Worm (Caenorhabditis elegans): Measurements from ENCODE around the gene frpr-21.

Gene frpr-21

DNA sequence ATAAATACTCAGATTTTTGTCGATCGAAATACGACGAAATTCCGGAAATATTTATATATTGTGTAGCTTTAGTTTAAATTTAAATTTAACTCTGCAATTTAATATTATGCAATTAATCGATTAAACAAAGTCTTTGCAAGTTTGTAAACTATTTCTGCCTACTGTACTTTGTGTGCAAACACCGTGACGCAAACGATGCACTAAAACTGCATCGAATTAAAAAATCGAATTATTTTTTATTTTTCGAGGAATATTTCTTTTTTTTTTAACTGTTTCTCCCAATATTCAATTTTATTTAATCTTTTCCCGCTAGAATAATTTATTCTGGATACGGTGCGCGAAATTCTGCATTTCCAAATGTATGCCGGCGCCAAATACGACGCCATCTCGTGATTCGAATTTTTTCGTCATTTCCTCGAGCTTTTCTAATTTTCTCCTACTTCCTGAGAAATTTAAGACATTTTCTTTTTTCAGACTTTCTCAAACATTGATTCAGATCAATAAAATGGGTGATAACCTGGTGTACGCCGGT, 5.4 kb downstream of the frpr-21 start, which contains the start of gene eif-2A (continued):
- no peak for TF ChIP-seq him-1 (tag; optimal IDR thresholded peaks at IDR 0.05)
- TF ChIP-seq Y95B8A.8 (GFP tag; IDR thresholded peaks at IDR 0.05): no peak
- TF ChIP-seq egrh-3 (GFP tag; IDR thresholded peaks at IDR 0.05): no peak
- TF ChIP-seq ccch-3 (GFP tag; optimal IDR thresholded peaks at IDR 0.05): no peak
- TF ChIP-seq let-607 (tag; optimal IDR thresholded peaks at IDR 0.05): no peak
- TF ChIP-seq cebp-1 (GFP tag; IDR thresholded peaks at IDR 0.05): no peak
- TF ChIP-seq cebp-1 (tag; optimal IDR thresholded peaks at IDR 0.05): peak; percentile 31
- no peak for TF ChIP-seq egl-44 (GFP tag; IDR thresholded peaks at IDR 0.05)
- TF ChIP-seq mxl-1 (tag; optimal IDR thresholded peaks at IDR 0.05): no peak
- no peak for TF ChIP-seq F22D6.2 (tag; optimal IDR thresholded peaks at IDR 0.05)
- no peak for TF ChIP-seq T07F8.4 (tag; optimal IDR thresholded peaks at IDR 0.05)
- no peak for TF ChIP-seq athp-1 (tag; optimal IDR thresholded peaks at IDR 0.05)
- TF ChIP-seq madf-8 (GFP tag; conservative IDR thresholded peaks at IDR 0.05): peak; percentile 83
- 0 out of 2 replicates have a peak, but pooled peaks have one; percentile 5 for TF ChIP-seq hmg-1.2 (GFP tag; IDR thresholded peaks at IDR 0.05)
- no peak for TF ChIP-seq F37B4.10 (GFP tag; IDR thresholded peaks at IDR 0.05)
- TF ChIP-seq ekl-4 (GFP tag; IDR thresholded peaks at IDR 0.05): no peak
- no peak for TF ChIP-seq madf-3 (GFP tag; IDR thresholded peaks at IDR 0.05)
- TF ChIP-seq tlf-1 (GFP tag; optimal IDR thresholded peaks at IDR 0.05): no peak
- TF ChIP-seq T26A5.8 (tag; optimal IDR thresholded peaks at IDR 0.05): no peak
- TF ChIP-seq Y67H2A.10 (GFP tag; conservative IDR thresholded peaks at IDR 0.05): no peak
- TF ChIP-seq ztf-26 (tag; optimal IDR thresholded peaks at IDR 0.05): no peak
- TF ChIP-seq snpc-1.1 (tag; optimal IDR thresholded peaks at IDR 0.05; ENCODE audit: insufficient read depth): no peak
- no peak for TF ChIP-seq B0261.1 (tag; optimal IDR thresholded peaks at IDR 0.05)
- TF ChIP-seq Y53G8AR.9 (GFP tag; conservative IDR thresholded peaks at IDR 0.05): no peak
- TF ChIP-seq ama-1 (optimal IDR thresholded peaks at IDR 0.05): no peak
- TF ChIP-seq ama-1 (GFP tag; optimal IDR thresholded peaks at IDR 0.05): no peak
- TF ChIP-seq dpl-1 (GFP tag; optimal IDR thresholded peaks at IDR 0.05): peak; percentile 72

DNA sequence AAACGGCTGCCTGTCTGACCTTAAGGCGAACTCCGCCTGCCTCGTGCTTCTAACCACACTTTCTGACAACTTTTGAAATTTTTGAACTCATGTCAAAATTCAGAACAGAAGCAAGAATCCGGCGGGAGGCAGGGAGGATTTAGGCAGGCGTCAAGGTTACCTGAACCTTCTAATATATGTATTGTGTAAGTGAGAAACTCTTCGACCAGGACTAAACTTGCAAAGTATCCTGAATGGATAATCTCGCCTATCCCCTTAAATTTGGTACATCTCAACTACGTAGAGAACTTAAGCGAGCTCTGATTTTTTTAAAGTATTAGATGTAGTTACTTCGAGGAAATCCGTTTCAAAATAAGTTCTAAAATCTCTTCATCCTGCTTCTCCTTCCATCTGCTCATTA, 10.9 kb downstream of the frpr-21 start, which contains the start of gene E04D5.5:
Gene E04D5.5 (plus strand): TSS at position 301 of the 400 bp plus-strand sequence.
- no peak for TF ChIP-seq T26A5.8 (tag; optimal IDR thresholded peaks at IDR 0.05)
- no peak for TF ChIP-seq B0336.3 (GFP tag; IDR thresholded peaks at IDR 0.05)

DNA sequence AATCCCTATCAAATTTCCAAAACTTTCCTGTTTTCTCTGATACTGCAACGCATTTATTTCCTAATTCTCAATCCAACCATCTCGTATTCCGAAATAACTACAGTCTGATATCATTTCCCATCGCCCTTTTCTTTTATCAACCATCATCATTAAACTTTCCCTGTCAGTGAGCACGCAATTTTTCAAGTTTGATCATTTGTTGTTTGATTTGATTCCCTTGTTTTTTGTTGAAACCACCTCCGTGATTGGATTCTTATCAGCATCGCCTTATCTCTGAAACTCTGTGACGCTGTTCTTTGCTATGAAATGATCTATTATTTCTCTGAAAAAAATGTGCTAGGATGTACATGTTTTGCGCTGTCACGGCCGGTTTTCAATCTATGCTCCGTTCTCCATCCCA, 18.9 kb downstream of the frpr-21 start:
- TF ChIP-seq dox-1 (GFP tag; IDR thresholded peaks at IDR 0.05) (no peak), sdz-38 (tag; optimal IDR thresholded peaks at IDR 0.05) (no peak), nhr-80 (tag; optimal IDR thresholded peaks at IDR 0.05) (peak; percentile 92), F57A8.1 (GFP tag; optimal IDR thresholded peaks at IDR 0.05) (no peak)

- TF ChIP-seq madf-8 (GFP tag; conservative IDR thresholded peaks at IDR 0.05): no peak
- no peak for TF ChIP-seq C17E4.6 (GFP tag; IDR thresholded peaks at IDR 0.05)
- no peak for TF ChIP-seq madf-10 (tag; optimal IDR thresholded peaks at IDR 0.05)
- TF ChIP-seq F10E7.11 (tag; optimal IDR thresholded peaks at IDR 0.05): no peak
- no peak for TF ChIP-seq F49E8.2 (tag; optimal IDR thresholded peaks at IDR 0.05; ENCODE audit: insufficient read depth)
- TF ChIP-seq ztf-3 (GFP tag; optimal IDR thresholded peaks at IDR 0.05): no peak
- TF ChIP-seq ets-4 (GFP tag; optimal IDR thresholded peaks at IDR 0.05): no peak
- TF ChIP-seq Y53G8AR.9 (GFP tag; conservative IDR thresholded peaks at IDR 0.05): no peak
- no peak for TF ChIP-seq K12H6.12 (tag; optimal IDR thresholded peaks at IDR 0.05)
- TF ChIP-seq snpc-1.1 (tag; optimal IDR thresholded peaks at IDR 0.05; ENCODE audit: insufficient read depth): no peak
- TF ChIP-seq mel-28 (tag; optimal IDR thresholded peaks at IDR 0.05; ENCODE audit: borderline replicate concordance): no peak
- no peak for TF ChIP-seq nhr-120 (GFP tag; IDR thresholded peaks at IDR 0.05)
- TF ChIP-seq bed-2 (GFP tag; IDR thresholded peaks at IDR 0.05): no peak
These were observed 25.3 kb downstream of the frpr-21 start, which contains the start of gene T09F3.5 for ce11 chrII:10396578-10396977. Gene T09F3.5 (plus strand): TSS chrII:10396878.

Data from whole organism, young adult.